Fruit fly (Drosophila melanogaster) whole organism, wandering third instar larva: Measurements from ENCODE around the gene Ddx1.

ENCODE experiments used
- CG32264 ChIP-seq: fragments of 200-800 bp; sonication (Bioruptor generic); optimal IDR thresholded peaks from 2 replicates; lab custom pipeline; 2016; ENCODE audit warnings: missing biosample characterization, missing genetic modification characterization
- CG9705 ChIP-seq: fragments of 200-800 bp; sonication (Bioruptor generic); optimal IDR thresholded peaks from 2 replicates; lab custom pipeline; 2018; ENCODE audit warnings: missing biosample characterization, mild to moderate bottlenecking, missing genetic modification characterization
- CrebA ChIP-seq: fragments of 200-800 bp; sonication (Bioruptor generic); optimal IDR thresholded peaks from 2 replicates; lab custom pipeline; 2016; ENCODE audit warnings: missing biosample characterization, mild to moderate bottlenecking, missing genetic modification characterization, borderline replicate concordance
- Dfd ChIP-seq: fragments of >200 bp; optimal IDR thresholded peaks from 2 replicates; lab custom pipeline; 2017; ENCODE audit warnings: missing biosample characterization, missing genetic modification characterization
- Dif ChIP-seq: fragments of 200-275, 200-300 bp; sonication (Bioruptor generic); optimal IDR thresholded peaks from 2 replicates; lab custom pipeline; 2018; ENCODE audit warnings: missing biosample characterization, missing genetic modification characterization; ENCODE audit not compliant: partially characterized antibody
- GATAd ChIP-seq: sonication (Bioruptor generic); optimal IDR thresholded peaks from 2 replicates; lab custom pipeline; 2016; ENCODE audit warnings: missing biosample characterization, missing genetic modification characterization
- HLH106 ChIP-seq: fragments of 200-800 bp; optimal IDR thresholded peaks from 3 replicates; lab custom pipeline; 2019; ENCODE audit warnings: missing biosample characterization, mild to moderate bottlenecking, missing genetic modification characterization, moderate library complexity
- Hnf4 ChIP-seq: fragments of 200-800 bp; sonication (Bioruptor generic); optimal IDR thresholded peaks from 2 replicates; lab custom pipeline; 2016; ENCODE audit warnings: missing biosample characterization, mild to moderate bottlenecking, missing genetic modification characterization
- Hr78 ChIP-seq: fragments of >200 bp; optimal IDR thresholded peaks from 2 replicates; lab custom pipeline; 2017; ENCODE audit warnings: missing biosample characterization, missing genetic modification characterization
- Hr83 ChIP-seq: fragments of 200-300 bp; sonication (Bioruptor generic); optimal IDR thresholded peaks from 2 replicates; lab custom pipeline; 2016; ENCODE audit warnings: missing biosample characterization, mild to moderate bottlenecking, missing genetic modification characterization, moderate library complexity; ENCODE audit not compliant: poor library complexity, severe bottlenecking
- Jra ChIP-seq: sonication (Bioruptor generic); optimal IDR thresholded peaks from 2 replicates; lab custom pipeline; 2016; ENCODE audit warnings: missing biosample characterization, missing genetic modification characterization
- Mio ChIP-seq: sonication (Bioruptor generic); optimal IDR thresholded peaks from 2 replicates; lab custom pipeline; 2016; ENCODE audit warnings: missing biosample characterization, missing genetic modification characterization
- Myc ChIP-seq: fragments of >200 bp; optimal IDR thresholded peaks from 2 replicates; lab custom pipeline; 2017
- OdsH ChIP-seq: fragments of 200-800 bp; sonication (Bioruptor generic); optimal IDR thresholded peaks from 2 replicates; lab custom pipeline; 2016; ENCODE audit warnings: missing biosample characterization, mild to moderate bottlenecking, missing genetic modification characterization
- Rel ChIP-seq, 2 experiments: fragments of 200-800 bp; sonication (Bioruptor generic) in 1 of 2; optimal IDR thresholded peaks; 2 replicates in 1 of 2; 3 replicates in 1 of 2; lab custom pipeline; 2016 to 2019; ENCODE audit warnings: mild to moderate bottlenecking in 2 of 2, missing biosample characterization in 2 of 2, missing genetic modification characterization in 2 of 2, moderate library complexity in 1 of 2
- Sp1 ChIP-seq: fragments of 200-800 bp; sonication (Bioruptor generic); optimal IDR thresholded peaks from 3 replicates; lab custom pipeline; 2019; ENCODE audit warnings: missing biosample characterization, mild to moderate bottlenecking, missing genetic modification characterization, moderate library complexity
- Vsx2 ChIP-seq: fragments of 200-300, 225-300 bp; sonication (Bioruptor generic); optimal IDR thresholded peaks from 2 replicates; lab custom pipeline; 2018; ENCODE audit warnings: missing biosample characterization, missing genetic modification characterization; ENCODE audit not compliant: partially characterized antibody
- br ChIP-seq: fragments of 200-800 bp; sonication (Bioruptor generic); optimal IDR thresholded peaks from 2 replicates; lab custom pipeline; 2016; ENCODE audit warnings: missing biosample characterization, missing genetic modification characterization
- dl ChIP-seq, 2 experiments: fragments of 175-275, 200-275 bp in 1 of 2; fragments of 200-275 bp in 1 of 2; sonication (Bioruptor generic); optimal IDR thresholded peaks; lab custom pipeline; 2018; ENCODE audit warnings: mild to moderate bottlenecking in 2 of 2, missing biosample characterization in 2 of 2, missing genetic modification characterization in 2 of 2, moderate library complexity in 2 of 2; ENCODE audit not compliant: partially characterized antibody in 2 of 2, insufficient read depth in 1 of 2
- dmrt93B ChIP-seq: fragments of 200-800 bp; sonication (Bioruptor generic); optimal IDR thresholded peaks from 2 replicates; lab custom pipeline; 2018; ENCODE audit warnings: missing biosample characterization, mild to moderate bottlenecking, missing genetic modification characterization
- dsf ChIP-seq: sonication (Bioruptor generic); optimal IDR thresholded peaks from 2 replicates; lab custom pipeline; 2016; ENCODE audit warnings: missing biosample characterization, missing genetic modification characterization, borderline replicate concordance
- ey ChIP-seq: fragments of 200-800 bp; sonication (Bioruptor generic); optimal IDR thresholded peaks from 2 replicates; lab custom pipeline; 2016; ENCODE audit warnings: missing biosample characterization, missing genetic modification characterization
- foxo ChIP-seq, 2 experiments: fragments of 200-800 bp; sonication (Bioruptor generic); optimal IDR thresholded peaks; 2 replicates in 1 of 2; 3 replicates in 1 of 2; lab custom pipeline; 2016 to 2017; ENCODE audit warnings: missing biosample characterization in 2 of 2, missing genetic modification characterization in 2 of 2
- fru ChIP-seq: fragments of 200-800 bp; sonication (Bioruptor generic); optimal IDR thresholded peaks from 3 replicates; lab custom pipeline; 2016; ENCODE audit warnings: missing biosample characterization, mild to moderate bottlenecking, missing genetic modification characterization
- h ChIP-seq: fragments of 200-800 bp; sonication (Bioruptor generic); optimal IDR thresholded peaks from 3 replicates; lab custom pipeline; 2016; ENCODE audit warnings: missing biosample characterization, mild to moderate bottlenecking, missing genetic modification characterization
- jim ChIP-seq: fragments of 175-275, 200-325 bp; sonication (Bioruptor generic); optimal IDR thresholded peaks from 2 replicates; lab custom pipeline; 2016; ENCODE audit warnings: missing biosample characterization, mild to moderate bottlenecking, missing genetic modification characterization
- lola ChIP-seq: fragments of >200 bp; optimal IDR thresholded peaks from 2 replicates; lab custom pipeline; 2017; ENCODE audit warnings: missing biosample characterization, missing genetic modification characterization
- pan ChIP-seq: fragments of >200 bp; optimal IDR thresholded peaks from 2 replicates; lab custom pipeline; 2017
- rgr ChIP-seq: fragments of 200-800 bp; sonication (Bioruptor generic); optimal IDR thresholded peaks from 3 replicates; lab custom pipeline; 2016; ENCODE audit warnings: missing biosample characterization, mild to moderate bottlenecking, missing genetic modification characterization
- sage ChIP-seq: fragments of 200-800 bp; sonication (Bioruptor generic); optimal IDR thresholded peaks from 2 replicates; lab custom pipeline; 2016; ENCODE audit warnings: missing biosample characterization, mild to moderate bottlenecking, missing genetic modification characterization
- sv ChIP-seq: fragments of 200-800 bp; sonication (Bioruptor generic); optimal IDR thresholded peaks from 3 replicates; lab custom pipeline; 2016; ENCODE audit warnings: missing biosample characterization, missing genetic modification characterization
- tai ChIP-seq: sonication (Bioruptor generic); optimal IDR thresholded peaks from 2 replicates; lab custom pipeline; 2016; ENCODE audit warnings: missing biosample characterization, missing genetic modification characterization
- usp ChIP-seq: fragments of >200 bp; optimal IDR thresholded peaks from 2 replicates; lab custom pipeline; 2017; ENCODE audit warnings: missing biosample characterization, missing genetic modification characterization
- woc ChIP-seq: sonication (Bioruptor generic); optimal IDR thresholded peaks from 2 replicates; lab custom pipeline; 2016; ENCODE audit warnings: missing biosample characterization, mild to moderate bottlenecking, missing genetic modification characterization

Gene Ddx1

DNA sequence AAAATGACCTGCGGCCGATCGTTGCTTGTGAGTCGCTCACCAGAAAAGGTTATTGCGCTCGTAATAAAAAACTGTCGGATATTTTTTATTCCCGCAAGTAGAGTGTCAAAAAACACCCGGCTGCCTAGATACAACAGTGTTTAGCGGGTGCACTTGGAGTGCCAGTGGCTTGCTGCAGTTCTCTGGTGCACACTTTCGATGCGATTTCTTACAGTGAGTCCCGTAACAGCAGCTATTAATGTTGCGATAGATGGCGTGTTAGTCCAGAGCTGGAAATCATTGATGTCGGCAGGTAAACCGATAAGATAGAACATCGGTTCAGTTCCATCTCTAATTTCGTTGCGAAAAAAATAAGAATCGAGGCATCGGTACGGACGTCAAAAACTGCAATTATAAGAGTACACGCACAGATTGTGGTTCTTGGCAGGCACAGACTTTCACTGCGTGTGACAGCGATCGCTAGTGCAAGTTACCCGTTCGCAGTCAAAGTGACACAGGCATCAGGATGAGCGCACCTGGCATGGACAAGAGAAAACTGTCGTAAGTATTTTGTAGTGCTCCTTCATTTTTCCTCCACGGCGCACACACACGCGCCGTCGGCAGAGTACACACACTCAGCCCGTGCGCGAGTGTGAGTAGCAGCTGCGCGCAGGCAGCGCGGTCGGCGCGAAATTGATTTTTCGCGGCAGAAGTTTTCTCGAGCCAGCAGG, 4.2 kb downstream of the Ddx1 start, which contains the start of gene Csp:
Csp (plus strand) TSS at position 135 of the 710 bp plus-strand sequence.
- TF ChIP-seq foxo (GFP tag; optimal IDR thresholded peaks at IDR 0.05; lab: Kevin White, UChicago): peak in 1 of 2 experiments; percentile 66
- peak; percentile 13 for TF ChIP-seq HLH106
- no peak for TF ChIP-seq jim (GFP tag; lab: Kevin White, UChicago)
- TF ChIP-seq Dfd: no peak
- TF ChIP-seq pan (lab: Kevin White, UChicago): no peak
- TF ChIP-seq h (GFP tag; lab: Kevin White, UChicago): peak; percentile 66
- TF ChIP-seq lola (GFP tag; lab: Kevin White, UChicago): no peak
- peak; percentile 19 for TF ChIP-seq OdsH
- no peak for TF ChIP-seq dmrt93B (GFP tag; lab: Kevin White, UChicago)
- TF ChIP-seq sage: no peak
- peak; percentile 68 for TF ChIP-seq Hr83
- peak; percentile 49 for TF ChIP-seq Sp1 (GFP tag; lab: Kevin White, UChicago)
- no peak for TF ChIP-seq sv (GFP tag; lab: Kevin White, UChicago)
- TF ChIP-seq rgr (GFP tag; lab: Kevin White, UChicago): peak; percentile 28
- TF ChIP-seq Hr78 (GFP tag; lab: Kevin White, UChicago): no peak
- TF ChIP-seq br (GFP tag; lab: Kevin White, UChicago): peak; percentile 67
- TF ChIP-seq ey: peak; percentile 33
- TF ChIP-seq fru: peak; percentile 49
- TF ChIP-seq woc (GFP tag; lab: Kevin White, UChicago): peak; percentile 52
- no peak for TF ChIP-seq tai (GFP tag; lab: Kevin White, UChicago)
- TF ChIP-seq Jra (GFP tag; lab: Kevin White, UChicago): peak; percentile 35
- no peak for TF ChIP-seq Mio (GFP tag; lab: Kevin White, UChicago)
- TF ChIP-seq Dif (GFP tag; lab: Kevin White, UChicago): no peak
- TF ChIP-seq Myc (lab: Kevin White, UChicago): peak; percentile 28
- peak; percentile 67 for TF ChIP-seq Hnf4 (GFP tag; lab: Kevin White, UChicago)
- TF ChIP-seq, all 38 proteins: peak for 14

DNA sequence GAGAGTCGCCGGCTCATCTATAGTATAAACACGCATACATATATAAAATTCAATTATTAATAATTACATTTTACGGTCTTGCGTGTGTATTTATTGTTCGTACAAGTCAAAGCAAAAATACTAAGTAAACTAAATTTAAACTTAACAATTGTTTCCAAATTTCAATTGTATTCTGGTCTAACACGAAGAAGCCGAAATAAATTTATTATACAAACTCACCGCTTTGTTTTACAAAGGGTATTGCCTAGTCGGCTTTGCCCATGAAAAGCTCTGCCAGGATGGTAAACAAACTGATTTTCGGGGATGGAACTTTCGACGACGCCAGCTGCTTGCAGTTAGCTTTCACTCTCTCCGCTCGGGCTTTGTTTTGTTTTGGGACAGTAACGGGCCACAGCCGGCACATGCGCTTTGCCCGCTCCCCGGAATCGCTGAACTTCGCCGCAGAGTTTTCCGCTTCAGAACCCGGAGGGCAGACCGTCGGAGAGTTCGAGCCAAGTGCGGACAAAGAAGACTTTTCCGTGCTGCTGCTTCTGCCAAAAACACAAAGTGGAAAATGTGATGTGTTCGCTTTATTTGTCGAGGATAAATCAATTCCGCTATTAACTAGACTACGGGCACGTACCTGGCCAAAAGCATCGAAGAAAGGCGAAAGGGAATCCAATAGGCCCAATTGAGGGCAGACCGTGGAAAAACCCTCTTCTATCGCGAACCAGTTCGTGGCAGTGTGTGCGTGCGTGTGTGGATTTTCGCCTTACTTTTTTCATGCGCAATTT, 10.5 kb downstream of the Ddx1 start, which contains the start of gene Srpk79D:
Srpk79D (plus strand) TSS at position 457 of the 773 bp plus-strand sequence.
- TF ChIP-seq pan (lab: Kevin White, UChicago) (no peak), br (GFP tag; lab: Kevin White, UChicago) (no peak), sage (no peak), sv (GFP tag; lab: Kevin White, UChicago) (no peak), Sp1 (GFP tag; lab: Kevin White, UChicago) (no peak), ey (no peak), CrebA (GFP tag; lab: Kevin White, UChicago) (no peak), tai (GFP tag; lab: Kevin White, UChicago) (no peak), CG32264 (no peak), dsf (GFP tag; lab: Kevin White, UChicago) (no peak), usp (GFP tag; lab: Kevin White, UChicago) (no peak)

DNA sequence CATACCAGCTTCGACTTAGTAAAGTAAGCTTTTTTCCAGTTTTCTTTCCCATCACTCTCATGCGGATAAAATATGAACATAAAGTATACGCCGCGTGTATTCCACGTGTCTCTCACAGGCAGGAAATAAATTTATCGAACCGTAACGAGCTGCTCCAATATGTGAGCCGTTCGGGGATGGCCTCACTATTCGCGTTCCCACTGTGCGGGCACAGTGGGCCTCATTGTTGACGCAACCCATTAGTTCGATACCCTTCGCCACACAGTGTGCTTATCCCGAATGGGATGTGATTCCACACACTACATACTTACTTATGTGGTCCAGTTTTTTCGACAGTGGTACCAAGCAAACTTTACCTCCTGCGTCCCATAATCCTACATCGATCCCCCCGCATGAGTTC, 12.8 kb downstream of the Ddx1 start:
- TF ChIP-seq dsf (GFP tag; lab: Kevin White, UChicago) (no peak), Vsx2 (GFP tag; lab: Kevin White, UChicago) (no peak), tai (GFP tag; lab: Kevin White, UChicago) (no peak), Rel (GFP tag; optimal IDR thresholded peaks at IDR 0.05; lab: Kevin White, UChicago) (no peak), Rel (tag; optimal IDR thresholded peaks at IDR 0.05; lab: Kevin White, UChicago) (no peak), dl (GFP tag; optimal IDR thresholded peaks at IDR 0.05; lab: Kevin White, UChicago; ENCODE audit: insufficient read depth in 1 of 2, partially characterized antibody in 2 of 2) (no peak), HLH106 (no peak), Dfd (no peak), rgr (GFP tag; lab: Kevin White, UChicago) (no peak), GATAd (GFP tag; lab: Kevin White, UChicago) (no peak), Dif (GFP tag; lab: Kevin White, UChicago) (no peak), br (GFP tag; lab: Kevin White, UChicago) (no peak), pan (lab: Kevin White, UChicago) (no peak), sv (GFP tag; lab: Kevin White, UChicago) (no peak), CG9705 (no peak)
